Worm (Caenorhabditis elegans) whole organism, L2 larva: Measurements from ENCODE around the gene oxi-1.

Source experiments
- C34F6.9 ChIP-seq: fragments of 150-350 bp; optimal IDR thresholded peaks from 2 replicates; lab custom pipeline; 2014; ENCODE audit warnings: missing biosample characterization, missing genetic modification characterization
- F13H6.1 ChIP-seq: sonication (generic microtip); optimal IDR thresholded peaks from 2 replicates; lab custom pipeline; 2016; ENCODE audit warnings: missing genetic modification characterization, missing compliant biosample characterization
- R02D3.7 ChIP-seq: fragments of 150-350 bp; optimal IDR thresholded peaks from 2 replicates; lab custom pipeline; 2014; ENCODE audit warnings: missing biosample characterization, missing genetic modification characterization
- Y55F3AM.14 ChIP-seq: fragments of 200-800 bp; sonication (Bioruptor generic); optimal IDR thresholded peaks from 2 replicates; lab custom pipeline; 2018; ENCODE audit warnings: mild to moderate bottlenecking, missing genetic modification characterization, missing compliant biosample characterization
- ZK546.5 ChIP-seq: sonication (generic microtip); optimal IDR thresholded peaks from 2 replicates; lab custom pipeline; 2017; ENCODE audit warnings: missing biosample characterization, missing genetic modification characterization
- alr-1 ChIP-seq: fragments of 150-350 bp; optimal IDR thresholded peaks from 2 replicates; lab custom pipeline; 2014; ENCODE audit warnings: missing biosample characterization, missing genetic modification characterization
- aly-2 ChIP-seq: fragments of 150-350 bp; optimal IDR thresholded peaks from 2 replicates; lab custom pipeline; 2014; ENCODE audit warnings: missing biosample characterization, missing genetic modification characterization
- ama-1 ChIP-seq: fragments of 150-350 bp; optimal IDR thresholded peaks from 2 replicates; lab custom pipeline; 2018; ENCODE audit warnings: inconsistent platforms
- blmp-1 ChIP-seq: sonication (generic microtip); optimal IDR thresholded peaks from 2 replicates; lab custom pipeline; 2017; ENCODE audit warnings: missing genetic modification characterization, mild to moderate bottlenecking, missing compliant biosample characterization, antibody characterized with exemption, moderate library complexity; ENCODE audit not compliant: insufficient read depth
- ceh-16 ChIP-seq: fragments of 150-350 bp; optimal IDR thresholded peaks from 2 replicates; lab custom pipeline; 2014; ENCODE audit warnings: missing biosample characterization, missing genetic modification characterization
- ceh-82 ChIP-seq: fragments of 150-350 bp; optimal IDR thresholded peaks from 2 replicates; lab custom pipeline; 2014; ENCODE audit warnings: missing biosample characterization, missing genetic modification characterization
- crh-2 ChIP-seq: sonication (generic microtip); optimal IDR thresholded peaks from 2 replicates; lab custom pipeline; 2017; ENCODE audit warnings: missing biosample characterization, missing genetic modification characterization
- dmd-4 ChIP-seq: sonication (generic microtip); optimal IDR thresholded peaks from 2 replicates; lab custom pipeline; 2017; ENCODE audit warnings: missing biosample characterization, missing genetic modification characterization
- egl-27 ChIP-seq: sonication (generic microtip); optimal IDR thresholded peaks from 3 replicates; lab custom pipeline; 2017; ENCODE audit warnings: missing biosample characterization, missing genetic modification reagents, missing genetic modification characterization
- elt-1 ChIP-seq: fragments of 150-350 bp; optimal IDR thresholded peaks from 2 replicates; lab custom pipeline; 2014; ENCODE audit warnings: missing biosample characterization, missing genetic modification characterization
- elt-3 ChIP-seq: sonication (generic microtip); optimal IDR thresholded peaks from 2 replicates; lab custom pipeline; 2017; ENCODE audit warnings: missing biosample characterization, missing genetic modification characterization
- fos-1 ChIP-seq: fragments of 150-350 bp; optimal IDR thresholded peaks from 2 replicates; lab custom pipeline; 2014; ENCODE audit warnings: missing biosample characterization, missing genetic modification characterization
- gmeb-1 ChIP-seq: fragments of 150-350 bp; optimal IDR thresholded peaks from 2 replicates; lab custom pipeline; 2014; ENCODE audit warnings: missing biosample characterization, missing genetic modification characterization
- lin-11 ChIP-seq: fragments of 150-350 bp; sonication (generic microtip); optimal IDR thresholded peaks from 2 replicates; lab custom pipeline; 2014; ENCODE audit warnings: missing biosample characterization, missing genetic modification characterization, inconsistent platforms, mixed read lengths
- lin-13 ChIP-seq: fragments of 150-350 bp; optimal IDR thresholded peaks from 2 replicates; lab custom pipeline; 2014; ENCODE audit warnings: missing biosample characterization, missing genetic modification reagents, missing genetic modification characterization
- lin-39 ChIP-seq: fragments of 150-350 bp; optimal IDR thresholded peaks from 2 replicates; lab custom pipeline; 2014; ENCODE audit warnings: missing biosample characterization, missing genetic modification reagents, missing genetic modification characterization
- lsy-2 ChIP-seq, 2 experiments: fragments of 150-350 bp in 1 of 2; sonication (generic microtip) in 1 of 2; optimal IDR thresholded peaks; 2 replicates each; lab custom pipeline; 2014 to 2017; ENCODE audit warnings: missing biosample characterization in 2 of 2, missing genetic modification characterization in 2 of 2
- mab-5 ChIP-seq: fragments of 150-350 bp; optimal IDR thresholded peaks from 2 replicates; lab custom pipeline; 2014; ENCODE audit warnings: missing biosample characterization, missing genetic modification characterization
- mbf-1 ChIP-seq: sonication (generic microtip); optimal IDR thresholded peaks from 2 replicates; lab custom pipeline; 2017; ENCODE audit warnings: missing biosample characterization, missing genetic modification characterization
- mdl-1 ChIP-seq, 2 experiments: fragments of 150-350 bp in 1 of 2; sonication (generic microtip) in 1 of 2; optimal IDR thresholded peaks; 2 replicates each; lab custom pipeline; 2017; ENCODE audit warnings: missing biosample characterization in 2 of 2, missing genetic modification characterization in 2 of 2
- nhr-10 ChIP-seq: sonication (generic microtip); optimal IDR thresholded peaks from 2 replicates; lab custom pipeline; 2017; ENCODE audit warnings: missing biosample characterization, missing genetic modification characterization
- nhr-11 ChIP-seq: fragments of 150-350 bp; optimal IDR thresholded peaks from 2 replicates; lab custom pipeline; 2014; ENCODE audit warnings: missing biosample characterization, missing genetic modification characterization
- nhr-12 ChIP-seq: fragments of 150-350 bp; optimal IDR thresholded peaks from 2 replicates; lab custom pipeline; 2014; ENCODE audit warnings: missing biosample characterization, missing genetic modification characterization
- nhr-129 ChIP-seq: fragments of 150-350 bp; optimal IDR thresholded peaks from 2 replicates; lab custom pipeline; 2014; ENCODE audit warnings: missing biosample characterization, missing genetic modification characterization
- nhr-21 ChIP-seq: fragments of 150-350 bp; optimal IDR thresholded peaks from 2 replicates; lab custom pipeline; 2014; ENCODE audit warnings: missing biosample characterization, missing genetic modification characterization
- nhr-23 ChIP-seq: fragments of 150-350 bp; optimal IDR thresholded peaks from 2 replicates; lab custom pipeline; 2014; ENCODE audit warnings: missing biosample characterization, missing genetic modification reagents, missing genetic modification characterization
- nhr-237 ChIP-seq: fragments of 150-350 bp; optimal IDR thresholded peaks from 2 replicates; lab custom pipeline; 2014; ENCODE audit warnings: missing biosample characterization, missing genetic modification characterization
- nhr-25 ChIP-seq: fragments of 150-350 bp; sonication (generic microtip); optimal IDR thresholded peaks from 3 replicates; lab custom pipeline; 2014; ENCODE audit warnings: missing biosample characterization, missing genetic modification characterization
- nhr-6 ChIP-seq: fragments of 150-350 bp; optimal IDR thresholded peaks from 2 replicates; lab custom pipeline; 2014; ENCODE audit warnings: missing biosample characterization, missing genetic modification characterization
- nhr-77 ChIP-seq: fragments of 150-350 bp; optimal IDR thresholded peaks from 2 replicates; lab custom pipeline; 2014; ENCODE audit warnings: missing biosample characterization, missing genetic modification characterization
- peb-1 ChIP-seq: fragments of 150-350 bp; optimal IDR thresholded peaks from 2 replicates; lab custom pipeline; 2014; ENCODE audit warnings: missing biosample characterization, missing genetic modification characterization
- sem-4 ChIP-seq: fragments of 150-350 bp; optimal IDR thresholded peaks from 2 replicates; lab custom pipeline; 2014; ENCODE audit warnings: missing biosample characterization, missing genetic modification reagents, missing genetic modification characterization
- skn-1 ChIP-seq: sonication (generic microtip); optimal IDR thresholded peaks from 2 replicates; lab custom pipeline; 2017; ENCODE audit warnings: missing biosample characterization, missing genetic modification characterization
- sma-3 ChIP-seq: sonication (generic microtip); optimal IDR thresholded peaks from 2 replicates; lab custom pipeline; 2016; ENCODE audit warnings: missing genetic modification reagents, missing genetic modification characterization, missing compliant biosample characterization
- sma-9 ChIP-seq, 2 experiments: fragments of 150-350 bp in 1 of 2; sonication (generic microtip) in 1 of 2; optimal IDR thresholded peaks; 2 replicates each; lab custom pipeline; 2014 to 2016; ENCODE audit warnings: missing genetic modification characterization in 2 of 2, mild to moderate bottlenecking in 1 of 2, missing biosample characterization in 1 of 2, missing compliant biosample characterization in 1 of 2, missing genetic modification reagents in 1 of 2, moderate library complexity in 1 of 2
- snpc-4 ChIP-seq: fragments of 150-350 bp; optimal IDR thresholded peaks from 2 replicates; lab custom pipeline; 2014; ENCODE audit warnings: missing biosample characterization, missing genetic modification characterization
- unc-39 ChIP-seq: fragments of 150-350 bp; optimal IDR thresholded peaks from 2 replicates; lab custom pipeline; 2014; ENCODE audit warnings: missing biosample characterization, missing genetic modification characterization
- unc-55 ChIP-seq: fragments of 150-350 bp; sonication (generic microtip); optimal IDR thresholded peaks from 3 replicates; lab custom pipeline; 2014; ENCODE audit warnings: missing biosample characterization, missing genetic modification reagents, missing genetic modification characterization
- unc-62 ChIP-seq: fragments of 150-350 bp; optimal IDR thresholded peaks from 2 replicates; lab custom pipeline; 2014; ENCODE audit warnings: missing biosample characterization, missing genetic modification reagents, missing genetic modification characterization
- zag-1 ChIP-seq: fragments of 150-350 bp; optimal IDR thresholded peaks from 2 replicates; lab custom pipeline; 2014; ENCODE audit warnings: missing biosample characterization, missing genetic modification characterization
- ztf-1 ChIP-seq: fragments of 200-800 bp; sonication (Bioruptor generic); conservative IDR thresholded peaks from 2 replicates; pipeline ENCODE4 v1.3.6; 2022; ENCODE audit warnings: missing genetic modification characterization, missing compliant biosample characterization
- ztf-11 ChIP-seq: sonication (generic microtip); optimal IDR thresholded peaks from 2 replicates; lab custom pipeline; 2017; ENCODE audit warnings: missing biosample characterization, missing genetic modification characterization
- ztf-4 ChIP-seq: fragments of 150-350 bp; optimal IDR thresholded peaks from 2 replicates; lab custom pipeline; 2014; ENCODE audit warnings: missing biosample characterization, missing genetic modification characterization

The oxi-1 gene

ce11 chrIII:10844873-10845272 lies 13.2 kb upstream of the oxi-1 start, which contains the start of gene pde-12 (continued):
- TF ChIP-seq ceh-16 (tag; lab: Kevin White, UChicago) (peak; percentile 27), C34F6.9 (tag; lab: Kevin White, UChicago) (peak; percentile 90), gmeb-1 (peak; percentile 91), nhr-10 (tag; lab: Kevin White, UChicago) (peak; percentile 20), elt-1 (tag; lab: Kevin White, UChicago) (no peak)

- TF ChIP-seq nhr-237 (tag; lab: Kevin White, UChicago) (peak; percentile 22), ceh-82 (tag; lab: Kevin White, UChicago) (peak; percentile 62), unc-55 (GFP tag; lab: Kevin White, UChicago) (peak; percentile 98), egl-27 (peak; percentile 95), gmeb-1 (peak; percentile 97), ZK546.5 (tag; lab: Kevin White, UChicago) (peak; percentile 60), nhr-77 (peak; percentile 69), nhr-12 (peak; percentile 12), sma-3 (peak; percentile 99), elt-1 (tag; lab: Kevin White, UChicago) (no peak), unc-39 (tag; lab: Kevin White, UChicago) (no peak), nhr-6 (tag; lab: Kevin White, UChicago) (peak; percentile 89), dmd-4 (tag; lab: Kevin White, UChicago) (peak; percentile 19), blmp-1 (peak; percentile 53), nhr-21 (tag; lab: Kevin White, UChicago) (peak; percentile 92), F13H6.1 (tag; lab: Kevin White, UChicago) (peak; percentile 92), alr-1 (peak; percentile 69), peb-1 (no peak), unc-62 (GFP tag; lab: Kevin White, UChicago) (peak; percentile 33), skn-1 (tag; lab: Kevin White, UChicago) (peak; percentile 60), ceh-16 (tag; lab: Kevin White, UChicago) (peak; percentile 81), zag-1 (tag; lab: Kevin White, UChicago) (peak; percentile 70), fos-1 (tag; lab: Kevin White, UChicago) (peak; percentile 77), nhr-129 (peak; percentile 73), sem-4 (tag; lab: Kevin White, UChicago) (peak; percentile 75), Y55F3AM.14 (GFP tag; lab: Kevin White, UChicago) (peak; percentile 54), ama-1 (lab: Kevin White, UChicago) (peak; percentile 48), C34F6.9 (tag; lab: Kevin White, UChicago) (peak; percentile 97), lin-39 (no peak), sma-9 (GFP tag; optimal IDR thresholded peaks at IDR 0.05; lab: Kevin White, UChicago) (peak; percentile 95), sma-9 (tag; optimal IDR thresholded peaks at IDR 0.05; lab: Kevin White, UChicago) (no peak), nhr-25 (tag; lab: Kevin White, UChicago) (peak; percentile 95), nhr-11 (no peak), nhr-23 (tag; lab: Kevin White, UChicago) (no peak), crh-2 (peak; percentile 97), mbf-1 (tag; lab: Kevin White, UChicago) (no peak), lin-11 (tag; lab: Kevin White, UChicago) (peak; percentile 96), R02D3.7 (tag; lab: Kevin White, UChicago) (peak; percentile 65), ztf-1 (GFP tag; lab: Robert Waterston, UW) (no peak), ztf-4 (tag; lab: Kevin White, UChicago) (peak; percentile 86), aly-2 (tag; lab: Kevin White, UChicago) (no peak), nhr-10 (tag; lab: Kevin White, UChicago) (peak; percentile 78), lsy-2 (tag; optimal IDR thresholded peaks at IDR 0.05; lab: Kevin White, UChicago) (peak; percentile 93 to 96), mdl-1 (tag; optimal IDR thresholded peaks at IDR 0.05; lab: Kevin White, UChicago) (peak; percentile 22 to 53), lin-13 (GFP tag; lab: Kevin White, UChicago) (peak; percentile 92), ztf-11 (tag; lab: Kevin White, UChicago) (peak; percentile 18), elt-3 (tag; lab: Kevin White, UChicago) (no peak), snpc-4 (tag; lab: Kevin White, UChicago) (peak; percentile 84), mab-5 (tag; lab: Kevin White, UChicago) (peak; percentile 94)
Observed at ce11 chrIII:10848858-10849257, 9.2 kb upstream of the oxi-1 start, which contains the start of the genes fbxb-85 and hex-3. fbxb-85 (minus strand) TSS chrIII:10848963. hex-3 (plus strand) TSS chrIII:10849222.
